Fruit fly (Drosophila melanogaster) whole organism, embryonic: ENCODE results near the gene Ras85D.

Source experiments
- Adf1 ChIP-seq: fragments of 200-800 bp; sonication (Bioruptor generic); IDR thresholded peaks from 2 replicates; pipeline ENCODE4 v1.3.6; 2022; ENCODE audit warnings: missing biosample characterization, missing genetic modification characterization
- CG10462 ChIP-seq: fragments of 200-800 bp; sonication (Bioruptor generic); optimal IDR thresholded peaks from 2 replicates; lab custom pipeline; 2016; ENCODE audit warnings: missing biosample characterization, missing genetic modification characterization
- CG11560 ChIP-seq: fragments of 200-800 bp; sonication (Bioruptor generic); IDR thresholded peaks from 3 replicates; pipeline ENCODE4 v1.3.6; 2022; ENCODE audit warnings: missing biosample characterization, missing genetic modification characterization
- CG12155 ChIP-seq: fragments of 200-800 bp; sonication (Bioruptor generic); optimal IDR thresholded peaks from 3 replicates; lab custom pipeline; 2016; ENCODE audit warnings: missing biosample characterization, missing genetic modification characterization
- CG13775 ChIP-seq: fragments of 200-800 bp; sonication (Bioruptor generic); optimal IDR thresholded peaks from 3 replicates; lab custom pipeline; 2017; ENCODE audit warnings: missing biosample characterization, mild to moderate bottlenecking, missing genetic modification characterization
- CG14050 ChIP-seq: fragments of 200-800 bp; sonication (Bioruptor generic); IDR thresholded peaks from 3 replicates; pipeline ENCODE4 v1.3.6; 2022; ENCODE audit warnings: missing biosample characterization, missing genetic modification characterization
- CG15514 ChIP-seq: fragments of 200-800 bp; sonication (Bioruptor generic); optimal IDR thresholded peaks from 3 replicates; lab custom pipeline; 2017; ENCODE audit warnings: missing biosample characterization, missing genetic modification characterization, mild to moderate bottlenecking, moderate library complexity, missing genetic modification reagents
- CG17328 ChIP-seq: fragments of 200-800 bp; sonication (Bioruptor generic); IDR thresholded peaks from 2 replicates; pipeline ENCODE4 v1.3.6; 2022; ENCODE audit warnings: missing biosample characterization, missing genetic modification characterization
- CG17385 ChIP-seq: fragments of 200-800 bp; sonication (Bioruptor generic); optimal IDR thresholded peaks from 3 replicates; lab custom pipeline; 2018; ENCODE audit warnings: missing biosample characterization, mild to moderate bottlenecking, missing genetic modification characterization
- CG17612 ChIP-seq: fragments of 200-800 bp; sonication (Bioruptor generic); IDR thresholded peaks from 2 replicates; pipeline ENCODE4 v1.3.6; 2022; ENCODE audit warnings: missing biosample characterization, missing genetic modification characterization
- CG32532 ChIP-seq: fragments of 200-800 bp; sonication (Bioruptor generic); IDR thresholded peaks from 2 replicates; pipeline ENCODE4 v1.3.6; 2022; ENCODE audit warnings: missing biosample characterization, missing genetic modification characterization
- CG33557 ChIP-seq: fragments of 200-800 bp; sonication (Bioruptor generic); optimal IDR thresholded peaks from 2 replicates; lab custom pipeline; 2019; ENCODE audit warnings: missing biosample characterization, mild to moderate bottlenecking, missing genetic modification characterization, moderate library complexity
- CG3995 ChIP-seq: fragments of 200-800 bp; sonication (Bioruptor generic); optimal IDR thresholded peaks from 3 replicates; lab custom pipeline; 2016; ENCODE audit warnings: missing biosample characterization, missing genetic modification characterization
- CG4730 ChIP-seq: fragments of 200-800 bp; sonication (Bioruptor generic); IDR thresholded peaks from 2 replicates; pipeline ENCODE4 v1.3.6; 2022; ENCODE audit warnings: missing biosample characterization, missing genetic modification characterization
- CG6654 ChIP-seq: fragments of 200-800 bp; sonication (Bioruptor generic); optimal IDR thresholded peaks from 2 replicates; lab custom pipeline; 2017; ENCODE audit warnings: missing biosample characterization, mild to moderate bottlenecking, missing genetic modification characterization
- CG8290 ChIP-seq, 3 experiments: fragments of 200-800 bp; sonication (Bioruptor generic); optimal IDR thresholded peaks; 2 replicates each; lab custom pipeline; 2016 to 2019; ENCODE audit warnings: missing biosample characterization in 3 of 3, missing genetic modification characterization in 3 of 3, mild to moderate bottlenecking in 2 of 3, moderate library complexity in 1 of 3
- CG8388 ChIP-seq: fragments of 200-800 bp; sonication (Bioruptor generic); optimal IDR thresholded peaks from 2 replicates; lab custom pipeline; 2019; ENCODE audit warnings: missing biosample characterization, mild to moderate bottlenecking, missing genetic modification characterization, moderate library complexity
- CG8478 ChIP-seq: fragments of >200 bp; optimal IDR thresholded peaks from 2 replicates; lab custom pipeline; 2018
- CG9797 ChIP-seq: fragments of 200-800 bp; sonication (Bioruptor generic); optimal IDR thresholded peaks from 3 replicates; lab custom pipeline; 2018; ENCODE audit warnings: missing biosample characterization, mild to moderate bottlenecking, missing genetic modification characterization
- Deaf1 ChIP-seq: fragments of 200-800 bp; optimal IDR thresholded peaks from 3 replicates; lab custom pipeline; 2019; ENCODE audit warnings: missing biosample characterization, mild to moderate bottlenecking, missing genetic modification characterization, moderate library complexity
- ERR ChIP-seq: fragments of 200-800 bp; sonication (Bioruptor generic); optimal IDR thresholded peaks from 2 replicates; lab custom pipeline; 2016; ENCODE audit warnings: missing biosample characterization, missing genetic modification characterization
- Hey ChIP-seq: fragments of 200-800 bp; sonication (Bioruptor generic); optimal IDR thresholded peaks from 3 replicates; lab custom pipeline; 2018; ENCODE audit warnings: missing biosample characterization, mild to moderate bottlenecking, missing genetic modification characterization
- Hr51 ChIP-seq, 2 experiments: fragments of 200-800 bp; sonication (Bioruptor generic); optimal IDR thresholded peaks; 2 replicates in 1 of 2; 3 replicates in 1 of 2; lab custom pipeline; 2016 to 2018; ENCODE audit warnings: missing biosample characterization in 2 of 2, missing genetic modification characterization in 2 of 2, mild to moderate bottlenecking in 1 of 2, moderate library complexity in 1 of 2
- Med ChIP-seq: fragments of 200-800 bp; sonication (Bioruptor generic); peaks from one replicate; lab custom pipeline; 2016; ENCODE audit warnings: missing biosample characterization, missing genetic modification characterization, mild to moderate bottlenecking, inconsistent platforms, moderate library complexity
- Nf-YC ChIP-seq: fragments of 200-800 bp; optimal IDR thresholded peaks from 3 replicates; lab custom pipeline; 2019; ENCODE audit warnings: missing biosample characterization, mild to moderate bottlenecking, missing genetic modification characterization, moderate library complexity
- Scr ChIP-seq: fragments of 200-800 bp; sonication (Bioruptor generic); IDR thresholded peaks from 2 replicates; pipeline ENCODE4 v1.3.6; 2022; ENCODE audit warnings: missing biosample characterization, missing genetic modification characterization; ENCODE audit not compliant: partially characterized antibody
- Ssrp ChIP-seq: fragments of 200-800 bp; sonication (Bioruptor generic); optimal IDR thresholded peaks from 2 replicates; lab custom pipeline; 2018; ENCODE audit warnings: missing biosample characterization, mild to moderate bottlenecking, missing genetic modification characterization, moderate library complexity
- ara ChIP-seq: fragments of 200-800 bp; sonication (Bioruptor generic); IDR thresholded peaks from 2 replicates; pipeline ENCODE4 v1.3.6; 2022; ENCODE audit warnings: missing biosample characterization, missing genetic modification characterization
- az2 ChIP-seq: fragments of 200-800 bp; sonication (Bioruptor generic); optimal IDR thresholded peaks from 3 replicates; lab custom pipeline; 2016; ENCODE audit warnings: missing biosample characterization, missing genetic modification characterization
- cg ChIP-seq: fragments of 200-800 bp; sonication (Bioruptor generic); optimal IDR thresholded peaks from 3 replicates; lab custom pipeline; 2019; ENCODE audit warnings: missing biosample characterization, mild to moderate bottlenecking, missing genetic modification characterization, moderate library complexity
- ci ChIP-seq: fragments of 200-800 bp; sonication (Bioruptor generic); IDR thresholded peaks from 3 replicates; pipeline ENCODE4 v1.3.6; 2022; ENCODE audit warnings: missing biosample characterization, missing genetic modification characterization
- fd3F ChIP-seq: fragments of 200-800 bp; sonication (Bioruptor generic); optimal IDR thresholded peaks from 2 replicates; lab custom pipeline; 2018; ENCODE audit warnings: missing biosample characterization, mild to moderate bottlenecking, missing genetic modification characterization, moderate library complexity
- ftz-f1 ChIP-seq: fragments of 200-800 bp; sonication (Bioruptor generic); optimal IDR thresholded peaks from 2 replicates; lab custom pipeline; 2016; ENCODE audit warnings: missing biosample characterization, missing genetic modification characterization
- gcm2 ChIP-seq: fragments of 200-800 bp; sonication (Bioruptor generic); optimal IDR thresholded peaks from 2 replicates; lab custom pipeline; 2016; ENCODE audit warnings: missing biosample characterization, missing genetic modification characterization
- hkb ChIP-seq, 2 experiments: fragments of 200-800 bp in 1 of 2; fragments of >200 bp in 1 of 2; sonication (Bioruptor generic) in 1 of 2; IDR thresholded peaks in 1 of 2; optimal IDR thresholded peaks in 1 of 2; 2 replicates each; pipeline versions ENCODE4 v1.3.6 to Lab custom; 2017 to 2022; ENCODE audit warnings: missing biosample characterization in 1 of 2, missing genetic modification characterization in 1 of 2
- ind ChIP-seq: fragments of 200-800 bp; sonication (Bioruptor generic); optimal IDR thresholded peaks from 3 replicates; lab custom pipeline; 2016; ENCODE audit warnings: missing biosample characterization, missing genetic modification characterization
- lab ChIP-seq: fragments of 200-800 bp; sonication (Bioruptor generic); optimal IDR thresholded peaks from 3 replicates; lab custom pipeline; 2017; ENCODE audit warnings: missing biosample characterization, missing genetic modification characterization, mild to moderate bottlenecking, moderate library complexity, missing genetic modification reagents
- nom ChIP-seq: fragments of 200-800 bp; sonication (Bioruptor generic); optimal IDR thresholded peaks from 2 replicates; lab custom pipeline; 2017; ENCODE audit warnings: missing biosample characterization, missing genetic modification characterization, mild to moderate bottlenecking, moderate library complexity, missing genetic modification reagents
- psq ChIP-seq: fragments of 200-800 bp; sonication (Bioruptor generic); optimal IDR thresholded peaks from 2 replicates; lab custom pipeline; 2017; ENCODE audit warnings: missing biosample characterization, missing genetic modification characterization
- shn ChIP-seq: fragments of 200-800 bp; sonication (Bioruptor generic); optimal IDR thresholded peaks from 3 replicates; lab custom pipeline; 2016; ENCODE audit warnings: missing biosample characterization, missing genetic modification characterization
- slbo ChIP-seq: fragments of 200-800 bp; sonication (Bioruptor generic); IDR thresholded peaks from 2 replicates; pipeline ENCODE4 v1.3.6; 2022; ENCODE audit warnings: missing biosample characterization, missing genetic modification characterization
- slp2 ChIP-seq: fragments of 200-800 bp; sonication (Bioruptor generic); optimal IDR thresholded peaks from 2 replicates; lab custom pipeline; 2016; ENCODE audit warnings: missing biosample characterization, missing genetic modification characterization
- ssp ChIP-seq: fragments of 200-800 bp; sonication (Bioruptor generic); IDR thresholded peaks from 2 replicates; pipeline ENCODE4 v1.3.6; 2022; ENCODE audit warnings: missing biosample characterization, missing genetic modification characterization
- stwl ChIP-seq: fragments of 200-800 bp; sonication (Bioruptor generic); optimal IDR thresholded peaks from 3 replicates; lab custom pipeline; 2018; ENCODE audit warnings: missing biosample characterization, mild to moderate bottlenecking, missing genetic modification characterization, moderate library complexity
- tap ChIP-seq: fragments of 200-800 bp; optimal IDR thresholded peaks from 3 replicates; lab custom pipeline; 2019; ENCODE audit warnings: missing biosample characterization, mild to moderate bottlenecking, missing genetic modification characterization, moderate library complexity
- tll ChIP-seq, 2 experiments: fragments of 200-800 bp in 1 of 2; fragments of >200 bp in 1 of 2; sonication (Bioruptor generic) in 1 of 2; optimal IDR thresholded peaks; 2 replicates each; lab custom pipeline; 2017 to 2019; ENCODE audit warnings: missing biosample characterization in 2 of 2, missing genetic modification characterization in 2 of 2, mild to moderate bottlenecking in 1 of 2, moderate library complexity in 1 of 2
- toy ChIP-seq: fragments of 200-800 bp; sonication (Bioruptor generic); IDR thresholded peaks from 2 replicates; pipeline ENCODE4 v1.3.6; 2022; ENCODE audit warnings: missing biosample characterization, missing genetic modification characterization
- trh ChIP-seq: fragments of 200-800 bp; sonication (Bioruptor generic); optimal IDR thresholded peaks from 2 replicates; lab custom pipeline; 2016; ENCODE audit warnings: missing biosample characterization, missing genetic modification characterization
- wek ChIP-seq: fragments of 200-800 bp; sonication (Bioruptor generic); optimal IDR thresholded peaks from 3 replicates; lab custom pipeline; 2018; ENCODE audit warnings: missing biosample characterization, mild to moderate bottlenecking, missing genetic modification characterization, moderate library complexity
- zfh1 ChIP-seq: fragments of 200-800 bp; sonication (Bioruptor generic); IDR thresholded peaks from 3 replicates; pipeline ENCODE4 v1.3.6; 2022; ENCODE audit warnings: missing biosample characterization, missing genetic modification characterization

Gene Ras85D

dm6 chr3R:9491065-9491567 lies 21.8 kb downstream of the Ras85D start (continued):
- no peak for TF ChIP-seq tll (GFP tag; optimal IDR thresholded peaks at IDR 0.05; lab: Kevin White, UChicago)
- no peak for TF ChIP-seq psq (GFP tag; lab: Kevin White, UChicago)
- no peak for TF ChIP-seq CG13775 (GFP tag; lab: Kevin White, UChicago)
- TF ChIP-seq tap = no peak
- TF ChIP-seq lab (GFP tag; lab: Kevin White, UChicago) = no peak
- no peak for TF ChIP-seq Nf-YC (tag; lab: Kevin White, UChicago)
- TF ChIP-seq nom (GFP tag; lab: Kevin White, UChicago) = no peak
- no peak for TF ChIP-seq zfh1 (GFP tag; lab: Robert Waterston, UW)
- no peak for TF ChIP-seq Ssrp
- TF ChIP-seq CG17385 (GFP tag; lab: Kevin White, UChicago) = no peak
- 0 out of 2 replicates have a peak, but pooled peaks have one; percentile 26 for TF ChIP-seq CG32532 (GFP tag; lab: Robert Waterston, UW)
- no peak for TF ChIP-seq shn (GFP tag; lab: Kevin White, UChicago)
- TF ChIP-seq az2 (GFP tag; lab: Kevin White, UChicago) = no peak
- no peak for TF ChIP-seq CG8388 (GFP tag; lab: Kevin White, UChicago)
- TF ChIP-seq Med (GFP tag; lab: Kevin White, UChicago) = peak; percentile 48
- no peak for TF ChIP-seq ftz-f1 (GFP tag; lab: Kevin White, UChicago)
- TF ChIP-seq hkb (optimal IDR thresholded peaks at IDR 0.05; lab: Kevin White, UChicago) = no peak
- TF ChIP-seq hkb (GFP tag; IDR thresholded peaks at IDR 0.05; lab: Robert Waterston, UW) = no peak
- TF ChIP-seq gcm2 (GFP tag; lab: Kevin White, UChicago) = no peak
- TF ChIP-seq wek (GFP tag; lab: Kevin White, UChicago) = no peak
- TF ChIP-seq CG8478 (lab: Kevin White, UChicago) = no peak
- TF ChIP-seq ssp (GFP tag; lab: Robert Waterston, UW) = no peak
- no peak for TF ChIP-seq Scr (GFP tag; lab: Robert Waterston, UW)
- no peak for TF ChIP-seq slbo (GFP tag; lab: Robert Waterston, UW)
- TF ChIP-seq stwl (tag; lab: Kevin White, UChicago) = no peak
- TF ChIP-seq ind (GFP tag; lab: Kevin White, UChicago) = no peak
- no peak for TF ChIP-seq CG14050 (GFP tag; lab: Robert Waterston, UW)
- no peak for TF ChIP-seq CG6654 (GFP tag; lab: Kevin White, UChicago)
- no peak for TF ChIP-seq CG33557
- peak; percentile 25; the same call in 1 of the 2 replicates for TF ChIP-seq Adf1
- peak; percentile 87 for TF ChIP-seq Deaf1
- TF ChIP-seq CG8290 (GFP tag; optimal IDR thresholded peaks at IDR 0.05; lab: Kevin White, UChicago) = no peak
- TF ChIP-seq CG8290 (tag; optimal IDR thresholded peaks at IDR 0.05; lab: Kevin White, UChicago) = peak in 1 of 2 experiments; percentile 18
- peak in 1 of 2 experiments; percentile 71 for TF ChIP-seq Hr51 (GFP tag; optimal IDR thresholded peaks at IDR 0.05; lab: Kevin White, UChicago)
- TF ChIP-seq CG9797 (GFP tag; lab: Kevin White, UChicago) = no peak
- peak; percentile 24 for TF ChIP-seq Hey (tag; lab: Kevin White, UChicago)
- TF ChIP-seq CG3995 (GFP tag; lab: Kevin White, UChicago) = no peak
- TF ChIP-seq CG17612 (GFP tag; lab: Robert Waterston, UW) = no peak
- no peak for TF ChIP-seq CG12155
- TF ChIP-seq fd3F (GFP tag; lab: Kevin White, UChicago) = no peak
- peak; percentile 35 for TF ChIP-seq cg (GFP tag; lab: Kevin White, UChicago)
- no peak for TF ChIP-seq CG10462 (GFP tag; lab: Kevin White, UChicago)
- TF ChIP-seq toy (GFP tag; lab: Robert Waterston, UW) = no peak
- no peak for TF ChIP-seq trh (GFP tag; lab: Kevin White, UChicago)
- no peak for TF ChIP-seq ERR
- TF ChIP-seq CG15514 = no peak
- no peak for TF ChIP-seq CG4730 (GFP tag; lab: Robert Waterston, UW)
- no peak for TF ChIP-seq CG17328 (GFP tag; lab: Robert Waterston, UW)
- TF ChIP-seq ara (GFP tag; lab: Robert Waterston, UW) = no peak
- no peak for TF ChIP-seq CG11560 (tag; lab: Robert Waterston, UW)
- 0 out of 3 replicates have a peak, but pooled peaks have one; percentile 23 for TF ChIP-seq ci (GFP tag; lab: Robert Waterston, UW)
- no peak for TF ChIP-seq slp2
